Worm (Caenorhabditis elegans): ENCODE results near the gene glb-33.

glb-33 gene

ce11 chrV:1351826-1352225, at the start of gene glb-33:
Gene glb-33 (plus strand): TSS chrV:1352126.
- no peak for TF ChIP-seq nhr-77 (tag; optimal IDR thresholded peaks at IDR 0.05)
- TF ChIP-seq sma-3 (GFP tag; optimal IDR thresholded peaks at IDR 0.05) = no peak
- TF ChIP-seq skn-1 (tag; optimal IDR thresholded peaks at IDR 0.05) = no peak
- TF ChIP-seq sma-9 (GFP tag; optimal IDR thresholded peaks at IDR 0.05) = no peak
- TF ChIP-seq sma-9 (tag; optimal IDR thresholded peaks at IDR 0.05) = no peak
- no peak for TF ChIP-seq nhr-23 (tag; optimal IDR thresholded peaks at IDR 0.05)
- TF ChIP-seq ZK546.5 (tag; optimal IDR thresholded peaks at IDR 0.05) = no peak
- no peak for TF ChIP-seq nhr-129 (tag; optimal IDR thresholded peaks at IDR 0.05)
- no peak for TF ChIP-seq unc-39 (tag; optimal IDR thresholded peaks at IDR 0.05)
- TF ChIP-seq mdl-1 (tag; optimal IDR thresholded peaks at IDR 0.05) = no peak
- TF ChIP-seq lin-11 (tag; optimal IDR thresholded peaks at IDR 0.05) = no peak
- TF ChIP-seq lin-13 (GFP tag; optimal IDR thresholded peaks at IDR 0.05) = no peak

ce11 chrV:1305846-1306245, 46.1 kb upstream of the glb-33 start:
- TF ChIP-seq snpc-4 (tag; optimal IDR thresholded peaks at IDR 0.05) (no peak), mbf-1 (tag; optimal IDR thresholded peaks at IDR 0.05) (no peak), nhr-23 (tag; optimal IDR thresholded peaks at IDR 0.05) (no peak), mdl-1 (tag; optimal IDR thresholded peaks at IDR 0.05) (no peak), egl-27 (tag; optimal IDR thresholded peaks at IDR 0.05) (no peak), gmeb-1 (tag; optimal IDR thresholded peaks at IDR 0.05) (no peak), lin-39 (tag; optimal IDR thresholded peaks at IDR 0.05) (no peak), blmp-1 (tag; optimal IDR thresholded peaks at IDR 0.05; ENCODE audit: insufficient read depth) (no peak), lsy-2 (tag; optimal IDR thresholded peaks at IDR 0.05) (no peak), aly-2 (tag; optimal IDR thresholded peaks at IDR 0.05) (no peak), ceh-82 (tag; optimal IDR thresholded peaks at IDR 0.05) (no peak)

- TF ChIP-seq nhr-12 (tag; optimal IDR thresholded peaks at IDR 0.05) = no peak
- TF ChIP-seq nhr-11 (tag; optimal IDR thresholded peaks at IDR 0.05) = no peak
- TF ChIP-seq ztf-1 (GFP tag; conservative IDR thresholded peaks at IDR 0.05) = no peak
- TF ChIP-seq blmp-1 (tag; optimal IDR thresholded peaks at IDR 0.05; ENCODE audit: insufficient read depth) = no peak
- TF ChIP-seq ceh-82 (tag; optimal IDR thresholded peaks at IDR 0.05) = no peak
Observed at ce11 chrV:1307730-1308129, 44.2 kb upstream of the glb-33 start.

- TF ChIP-seq ceh-82 (tag; optimal IDR thresholded peaks at IDR 0.05) (no peak), lin-13 (GFP tag; optimal IDR thresholded peaks at IDR 0.05) (no peak), unc-55 (GFP tag; optimal IDR thresholded peaks at IDR 0.05) (no peak), lsy-2 (tag; optimal IDR thresholded peaks at IDR 0.05) (no peak)
Observed at ce11 chrV:1313274-1313673, 38.7 kb upstream of the glb-33 start.

ce11 chrV:1314819-1315218, 37.1 kb upstream of the glb-33 start, which contains the start of gene F16B3.2:
Gene F16B3.2 (plus strand): TSS chrV:1315119.
- TF ChIP-seq zag-1 (tag; optimal IDR thresholded peaks at IDR 0.05) (no peak), skn-1 (tag; optimal IDR thresholded peaks at IDR 0.05) (no peak), nhr-129 (tag; optimal IDR thresholded peaks at IDR 0.05) (no peak), ama-1 (optimal IDR thresholded peaks at IDR 0.05) (no peak), aly-2 (tag; optimal IDR thresholded peaks at IDR 0.05) (no peak), elt-3 (tag; optimal IDR thresholded peaks at IDR 0.05) (no peak), nhr-25 (tag; optimal IDR thresholded peaks at IDR 0.05) (no peak), R02D3.7 (tag; optimal IDR thresholded peaks at IDR 0.05) (no peak), nhr-12 (tag; optimal IDR thresholded peaks at IDR 0.05) (no peak), nhr-237 (tag; optimal IDR thresholded peaks at IDR 0.05) (no peak), alr-1 (tag; optimal IDR thresholded peaks at IDR 0.05) (no peak), ceh-16 (tag; optimal IDR thresholded peaks at IDR 0.05) (no peak), snpc-4 (tag; optimal IDR thresholded peaks at IDR 0.05) (no peak), crh-2 (tag; optimal IDR thresholded peaks at IDR 0.05) (no peak), mbf-1 (tag; optimal IDR thresholded peaks at IDR 0.05) (no peak), ztf-11 (tag; optimal IDR thresholded peaks at IDR 0.05) (no peak), lin-13 (GFP tag; optimal IDR thresholded peaks at IDR 0.05) (no peak)

Measured in whole organism, L2 larva.